Worm (Caenorhabditis elegans): ENCODE data around the gene nhr-166.

- TF ChIP-seq ztf-23 (GFP tag; IDR thresholded peaks at IDR 0.05) (no peak), cog-1 (tag; optimal IDR thresholded peaks at IDR 0.05) (no peak), med-1 (GFP tag; optimal IDR thresholded peaks at IDR 0.05; ENCODE audit: insufficient read depth) (no peak), T22C8.4 (GFP tag; IDR thresholded peaks at IDR 0.05) (no peak), ztf-29 (GFP tag; IDR thresholded peaks at IDR 0.05) (no peak), flt-1 (GFP tag; IDR thresholded peaks at IDR 0.05) (no peak)
Observed at ce11 chrII:3862053-3862452, 18.0 kb upstream of the nhr-166 start.
